Worm (Caenorhabditis elegans): ENCODE measurements around the gene cgt-3.

ce11 chrII:5931109-5931508 lies 20.0 kb downstream of the cgt-3 start:
- no peak for TF ChIP-seq him-1 (tag; optimal IDR thresholded peaks at IDR 0.05)
- TF ChIP-seq W03F9.2 (tag; optimal IDR thresholded peaks at IDR 0.05), result no peak
- TF ChIP-seq dao-5 (tag; optimal IDR thresholded peaks at IDR 0.05), result peak; percentile 25
